Fruit fly (Drosophila melanogaster): Measurements from ENCODE around the gene Cds.

The Cds gene

DNA sequence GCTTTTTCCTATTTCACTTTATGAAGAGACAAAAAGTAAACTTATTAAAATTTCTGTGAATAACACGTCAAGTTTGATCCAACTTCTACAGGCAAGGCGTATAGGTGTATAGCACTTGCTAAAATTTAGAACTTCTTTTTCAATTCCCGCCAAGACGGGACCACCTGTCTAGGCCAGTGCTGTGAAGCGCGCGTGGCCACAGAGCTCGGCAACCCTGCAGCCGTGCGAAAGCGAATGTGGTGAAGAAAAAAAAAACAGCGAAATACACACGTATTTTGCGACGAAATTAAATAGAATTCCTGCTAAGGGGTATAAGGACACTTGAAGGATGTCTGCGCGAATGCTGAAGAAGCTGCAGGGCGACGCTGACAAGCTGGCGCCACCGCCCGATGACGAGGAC, 17.4 kb upstream of the Cds start, which contains the start of gene Nulp1 (continued):
- no peak for TF ChIP-seq CG33557 (GFP tag; optimal IDR thresholded peaks at IDR 0.05)
- TF ChIP-seq sob (GFP tag; IDR thresholded peaks at IDR 0.05), result peak; percentile 41
- no peak for TF ChIP-seq CG6854 (GFP tag; optimal IDR thresholded peaks at IDR 0.05)
- TF ChIP-seq HmgD (GFP tag; optimal IDR thresholded peaks at IDR 0.05), result peak; percentile 57
- TF ChIP-seq CG13287 (GFP tag; IDR thresholded peaks at IDR 0.05; ENCODE audit: partially characterized antibody), result peak; percentile 22; the same call in 1 of the 2 replicates
- TF ChIP-seq dimm (GFP tag; IDR thresholded peaks at IDR 0.05), result no peak
- peak; percentile 69 for TF ChIP-seq Rfx (GFP tag; IDR thresholded peaks at IDR 0.05)
- TF ChIP-seq CG15073 (GFP tag; optimal IDR thresholded peaks at IDR 0.05), result no peak
- peak in 1 of 2 experiments; percentile 13 for TF ChIP-seq Pdp1 (GFP tag; optimal IDR thresholded peaks at IDR 0.05)
- no peak for TF ChIP-seq ATbp (GFP tag; optimal IDR thresholded peaks at IDR 0.05)
- no peak for TF ChIP-seq CG18262 (tag; optimal IDR thresholded peaks at IDR 0.05)
- peak; percentile 23 for TF ChIP-seq CG33213 (GFP tag; optimal IDR thresholded peaks at IDR 0.05)
- TF ChIP-seq CG8944 (GFP tag; optimal IDR thresholded peaks at IDR 0.05), result peak; percentile 17
- TF ChIP-seq az2 (GFP tag; optimal IDR thresholded peaks at IDR 0.05), result no peak
- no peak for TF ChIP-seq ato (GFP tag; IDR thresholded peaks at IDR 0.05; ENCODE audit: partially characterized antibody)
- peak; percentile 16 for TF ChIP-seq tx (GFP tag; optimal IDR thresholded peaks at IDR 0.05)
- TF ChIP-seq mirr (GFP tag; optimal IDR thresholded peaks at IDR 0.05), result no peak
- TF ChIP-seq Scr (GFP tag; IDR thresholded peaks at IDR 0.05; ENCODE audit: partially characterized antibody), result peak; percentile 28
- TF ChIP-seq GATAe (GFP tag; conservative IDR thresholded peaks at IDR 0.05), result no peak
- TF ChIP-seq Ravus (GFP tag; IDR thresholded peaks at IDR 0.05), result no peak
- TF ChIP-seq wor (GFP tag; IDR thresholded peaks at IDR 0.05), result no peak
- peak; percentile 49 for TF ChIP-seq HmgZ (tag; optimal IDR thresholded peaks at IDR 0.05)
- TF ChIP-seq ap (GFP tag; IDR thresholded peaks at IDR 0.05), result no peak
- TF ChIP-seq otp (GFP tag; IDR thresholded peaks at IDR 0.05), result no peak
- TF ChIP-seq NK7.1 (GFP tag; optimal IDR thresholded peaks at IDR 0.05), result no peak
- TF ChIP-seq Tbp (GFP tag; optimal IDR thresholded peaks at IDR 0.05), result no peak
- TF ChIP-seq dm (GFP tag; optimal IDR thresholded peaks at IDR 0.05), result peak; percentile 78
- TF ChIP-seq CG16815 (GFP tag; optimal IDR thresholded peaks at IDR 0.05), result no peak
- no peak for TF ChIP-seq sima (GFP tag; optimal IDR thresholded peaks at IDR 0.05)
- peak; percentile 89 for TF ChIP-seq Dp (GFP tag; optimal IDR thresholded peaks at IDR 0.05)
- TF ChIP-seq eve (GFP tag; optimal IDR thresholded peaks at IDR 0.05), result no peak
- TF ChIP-seq CG7839 (tag; optimal IDR thresholded peaks at IDR 0.05), result no peak
- TF ChIP-seq ind (GFP tag; optimal IDR thresholded peaks at IDR 0.05), result peak; percentile 21
- no peak for TF ChIP-seq Atf6 (GFP tag; IDR thresholded peaks at IDR 0.05)
- TF ChIP-seq Side (GFP tag; optimal IDR thresholded peaks at IDR 0.05), result peak; percentile 26
- peak in 1 of 2 experiments; percentile 75 for TF ChIP-seq crp (GFP tag; optimal IDR thresholded peaks at IDR 0.05)
- TF ChIP-seq sna (GFP tag; IDR thresholded peaks at IDR 0.05; ENCODE audit: partially characterized antibody), result no peak
- TF ChIP-seq phol (tag; optimal IDR thresholded peaks at IDR 0.05), result peak; percentile 14
- TF ChIP-seq caup (GFP tag; optimal IDR thresholded peaks at IDR 0.05; ENCODE audit: severe bottlenecking), result no peak
- TF ChIP-seq CG14710 (tag; optimal IDR thresholded peaks at IDR 0.05), result peak; percentile 75
- TF ChIP-seq rib (GFP tag; IDR thresholded peaks at IDR 0.05), result peak; percentile 57; the same call in 1 of the 2 replicates
- TF ChIP-seq CG1792 (GFP tag; optimal IDR thresholded peaks at IDR 0.05), result no peak
- TF ChIP-seq ci (GFP tag; IDR thresholded peaks at IDR 0.05), result peak; percentile 85
- TF ChIP-seq CG11398 (GFP tag; optimal IDR thresholded peaks at IDR 0.05), result no peak
- peak; percentile 93 for TF ChIP-seq MBD-R2 (GFP tag; IDR thresholded peaks at IDR 0.05)
- TF ChIP-seq Myb (GFP tag; optimal IDR thresholded peaks at IDR 0.05), result peak; percentile 37
- TF ChIP-seq E2f1 (GFP tag; IDR thresholded peaks at IDR 0.05), result 0 out of 2 replicates have a peak, but pooled peaks have one; percentile 20
- peak; percentile 60 for TF ChIP-seq CG15514 (GFP tag; optimal IDR thresholded peaks at IDR 0.05)
- peak; percentile 61 for TF ChIP-seq CG3995 (GFP tag; optimal IDR thresholded peaks at IDR 0.05)
- TF ChIP-seq lilli (GFP tag; optimal IDR thresholded peaks at IDR 0.05), result peak; percentile 23
- TF ChIP-seq trem (tag; optimal IDR thresholded peaks at IDR 0.05), result no peak
